Fruit fly (Drosophila melanogaster) Kc167 (cell line): Measurements from ENCODE around the gene lectin-21Ca.

ENCODE experiments used
- Myc ChIP-seq: fragments of >200 bp; optimal IDR thresholded peaks from 2 replicates; lab custom pipeline; 2017; ENCODE audit warnings: missing external identifiers
- h ChIP-seq: fragments of >200 bp; optimal IDR thresholded peaks from 3 replicates; lab custom pipeline; 2018; ENCODE audit warnings: missing external identifiers
- insv ChIP-seq: fragments of >200 bp; optimal IDR thresholded peaks from 3 replicates; lab custom pipeline; 2018; ENCODE audit warnings: missing external identifiers
- psq ChIP-seq: fragments of >200 bp; optimal IDR thresholded peaks from 2 replicates; lab custom pipeline; 2017; ENCODE audit warnings: missing external identifiers
- ttk ChIP-seq: sonication (Bioruptor generic); optimal IDR thresholded peaks from 2 replicates; lab custom pipeline; 2017; ENCODE audit warnings: missing external identifiers

DNA sequence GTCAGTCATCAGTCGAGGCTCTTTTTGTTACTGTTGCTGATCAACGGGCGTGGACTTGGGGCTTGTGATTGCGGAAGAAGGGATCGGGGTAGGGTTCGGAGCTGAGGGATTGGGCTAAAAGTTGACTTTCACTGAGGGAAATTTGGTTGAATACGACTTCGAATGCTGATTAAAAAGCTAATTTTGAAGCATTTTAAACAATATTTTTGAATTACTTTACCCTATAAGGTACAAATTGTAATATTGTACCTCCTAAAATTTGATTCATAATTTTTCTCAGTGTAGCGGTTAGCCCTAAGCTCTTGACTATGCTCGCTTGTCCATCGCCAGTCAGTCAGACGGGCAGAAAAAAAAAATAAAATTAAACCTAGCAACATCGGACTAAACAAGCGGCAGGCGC is 22.1 kb downstream of the lectin-21Ca start:
- TF ChIP-seq Myc (lab: Kevin White, UChicago) (no peak), psq (no peak), h (lab: Kevin White, UChicago) (no peak), insv (lab: Kevin White, UChicago) (no peak), ttk (no peak)
